Worm (Caenorhabditis elegans): Measurements from ENCODE around the gene hst-6.

ce11 chrX:5268062-5268461 is 7.3 kb upstream of the hst-6 start:
- TF ChIP-seq dao-5 (tag; optimal IDR thresholded peaks at IDR 0.05) (no peak), W03F9.2 (tag; optimal IDR thresholded peaks at IDR 0.05) (no peak), him-1 (tag; optimal IDR thresholded peaks at IDR 0.05) (no peak)

Data from whole organism, L4/young adult.